Worm (Caenorhabditis elegans) whole organism, early embryonic: ENCODE data around the gene acs-11.

Experiments used
- ama-1 ChIP-seq: fragments of 150-350 bp; optimal IDR thresholded peaks from 2 replicates; lab custom pipeline; 2014
- hmg-4 ChIP-seq: fragments of 200-800 bp; sonication (Bioruptor generic); optimal IDR thresholded peaks from 2 replicates; lab custom pipeline; 2018; ENCODE audit warnings: mild to moderate bottlenecking, missing genetic modification characterization, missing compliant biosample characterization
- pes-1 ChIP-seq: fragments of 200-800 bp; sonication (Bioruptor generic); IDR thresholded peaks from 2 replicates; pipeline ENCODE4 v1.3.6; 2022; ENCODE audit warnings: missing genetic modification reagents, missing genetic modification characterization, missing compliant biosample characterization
- tbx-37 ChIP-seq: fragments of 200-800 bp; sonication (Bioruptor generic); conservative IDR thresholded peaks from 2 replicates; pipeline ENCODE4 v1.3.6; 2022; ENCODE audit warnings: missing genetic modification reagents, missing genetic modification characterization, missing compliant biosample characterization
- tra-4 ChIP-seq: sonication (generic microtip); optimal IDR thresholded peaks from 2 replicates; lab custom pipeline; 2017; ENCODE audit warnings: missing genetic modification characterization, missing compliant biosample characterization

ce11 chrII:4784436-4784835 is 42.5 kb downstream of the acs-11 start, which contains the start of gene nep-12:
- TF ChIP-seq pes-1 (GFP tag; lab: Robert Waterston, UW): no peak
- no peak for TF ChIP-seq ama-1 (lab: Kevin White, UChicago)
- TF ChIP-seq tra-4 (tag; lab: Kevin White, UChicago): no peak
- no peak for TF ChIP-seq tbx-37 (GFP tag; lab: Robert Waterston, UW)
- no peak for TF ChIP-seq hmg-4 (GFP tag; lab: Kevin White, UChicago)
